Worm (Caenorhabditis elegans): Measurements from ENCODE around the gene T05A7.12.

DNA sequence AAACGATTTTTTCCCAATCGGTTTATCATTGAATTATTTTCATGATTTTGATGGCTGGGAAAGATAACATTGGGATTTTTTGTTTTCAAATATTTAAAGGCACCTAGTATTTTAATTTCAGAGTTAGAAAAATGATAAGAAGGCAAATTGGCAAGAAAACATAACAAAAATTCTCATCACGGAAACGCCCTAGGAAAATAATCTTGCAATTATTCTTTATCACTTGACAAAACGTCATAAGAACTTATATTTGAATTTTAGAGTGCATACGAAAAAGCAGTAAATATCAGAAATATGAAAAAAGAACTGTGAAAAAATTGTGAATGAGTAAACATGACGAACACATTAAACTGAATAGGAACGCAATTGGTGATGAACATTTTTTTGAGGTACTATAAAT, 5.7 kb downstream of the T05A7.12 start:
- TF ChIP-seq ces-1 (GFP tag; optimal IDR thresholded peaks at IDR 0.05) (no peak), mls-2 (tag; optimal IDR thresholded peaks at IDR 0.05) (no peak), snpc-4 (tag; optimal IDR thresholded peaks at IDR 0.05) (no peak), pha-4 (tag; optimal IDR thresholded peaks at IDR 0.05) (no peak), mep-1 (tag; optimal IDR thresholded peaks at IDR 0.05) (no peak)
